Fruit fly (Drosophila melanogaster): ENCODE measurements around the gene spri.

The spri gene

dm6 chrX:10543303-10543702, 41.9 kb downstream of the spri start (continued):
- TF ChIP-seq CG14441 (GFP tag; IDR thresholded peaks at IDR 0.05) (peak; percentile 44; the same call in 1 of the 2 replicates), CG12942 (GFP tag; optimal IDR thresholded peaks at IDR 0.05) (peak; percentile 15), B-H1 (GFP tag; IDR thresholded peaks at IDR 0.05) (peak; percentile 62), CG15269 (tag; optimal IDR thresholded peaks at IDR 0.05) (peak; percentile 65), CG2875 (GFP tag; optimal IDR thresholded peaks at IDR 0.05) (peak; percentile 66), CG9797 (GFP tag; optimal IDR thresholded peaks at IDR 0.05) (no peak), CG7271 (tag; optimal IDR thresholded peaks at IDR 0.05) (no peak), ham (GFP tag; IDR thresholded peaks at IDR 0.05) (no peak), CG11723 (GFP tag; optimal IDR thresholded peaks at IDR 0.05) (peak; percentile 24), CG9876 (GFP tag; optimal IDR thresholded peaks at IDR 0.05) (no peak), dysf (GFP tag; IDR thresholded peaks at IDR 0.05) (peak; percentile 50; the same call in 1 of the 3 replicates), NfI (GFP tag; optimal IDR thresholded peaks at IDR 0.05) (peak; percentile 57), cato (GFP tag; optimal IDR thresholded peaks at IDR 0.05; ENCODE audit: borderline replicate concordance) (peak; percentile 19), bcd (GFP tag; optimal IDR thresholded peaks at IDR 0.05) (peak; percentile 48), CG9609 (GFP tag; optimal IDR thresholded peaks at IDR 0.05) (no peak), CG7372 (GFP tag; IDR thresholded peaks at IDR 0.05) (no peak), wdn (GFP tag; IDR thresholded peaks at IDR 0.05) (no peak), Myb (GFP tag; optimal IDR thresholded peaks at IDR 0.05) (no peak), CG15601 (tag; optimal IDR thresholded peaks at IDR 0.05) (peak; percentile 56), cas (GFP tag; IDR thresholded peaks at IDR 0.05) (no peak), sqz (GFP tag; optimal IDR thresholded peaks at IDR 0.05) (peak; percentile 48), CG11085 (GFP tag; IDR thresholded peaks at IDR 0.05) (no peak), ssp (GFP tag; IDR thresholded peaks at IDR 0.05) (no peak), trem (tag; optimal IDR thresholded peaks at IDR 0.05) (peak; percentile 27), salm (tag; optimal IDR thresholded peaks at IDR 0.05) (peak; percentile 38), tio (GFP tag; optimal IDR thresholded peaks at IDR 0.05) (peak; percentile 62), CG5180 (GFP tag; optimal IDR thresholded peaks at IDR 0.05) (peak; percentile 21), D (optimal IDR thresholded peaks at IDR 0.05) (no peak), D (GFP tag; optimal IDR thresholded peaks at IDR 0.05) (peak; percentile 56), zen2 (GFP tag; IDR thresholded peaks at IDR 0.05; ENCODE audit: partially characterized antibody) (no peak), CG6813 (GFP tag; optimal IDR thresholded peaks at IDR 0.05) (peak; percentile 43), Oli (tag; optimal IDR thresholded peaks at IDR 0.05) (peak; percentile 71), schlank (tag; optimal IDR thresholded peaks at IDR 0.05) (no peak), CG6689 (GFP tag; IDR thresholded peaks at IDR 0.05) (peak; percentile 67), Fer1 (GFP tag; optimal IDR thresholded peaks at IDR 0.05) (peak; percentile 1), CG12769 (tag; optimal IDR thresholded peaks at IDR 0.05) (no peak), ab (GFP tag; optimal IDR thresholded peaks at IDR 0.05) (no peak), lab (GFP tag; optimal IDR thresholded peaks at IDR 0.05) (peak; percentile 61), H2.0 (GFP tag; IDR thresholded peaks at IDR 0.05) (peak; percentile 51; the same call in 1 of the 2 replicates), CG31365 (tag; optimal IDR thresholded peaks at IDR 0.05) (no peak), caup (GFP tag; optimal IDR thresholded peaks at IDR 0.05; ENCODE audit: severe bottlenecking) (peak; percentile 4), Mes4 (GFP tag; optimal IDR thresholded peaks at IDR 0.05) (no peak), hth (optimal IDR thresholded peaks at IDR 0.05) (no peak), al (GFP tag; IDR thresholded peaks at IDR 0.05) (no peak), Nf-YC (tag; optimal IDR thresholded peaks at IDR 0.05) (no peak), CG7745 (tag; optimal IDR thresholded peaks at IDR 0.05) (no peak), lov (optimal IDR thresholded peaks at IDR 0.05) (no peak), lov (GFP tag; IDR thresholded peaks at IDR 0.05) (no peak), CG34422 (GFP tag; IDR thresholded peaks at IDR 0.05) (0 out of 3 replicates have a peak, but pooled peaks have one; percentile 51), ato (GFP tag; IDR thresholded peaks at IDR 0.05; ENCODE audit: partially characterized antibody) (no peak), CG8388 (GFP tag; optimal IDR thresholded peaks at IDR 0.05) (peak; percentile 76)

Data from whole organism, embryonic.